Worm (Caenorhabditis elegans) whole organism, L3 larva: ENCODE data around the gene H25P19.1.

Experiments
- aly-2 ChIP-seq: fragments of 150-350 bp; optimal IDR thresholded peaks from 2 replicates; lab custom pipeline; 2014; ENCODE audit warnings: missing biosample characterization, missing genetic modification characterization
- ceh-82 ChIP-seq: fragments of 150-350 bp; optimal IDR thresholded peaks from 2 replicates; lab custom pipeline; 2014; ENCODE audit warnings: missing biosample characterization, missing genetic modification characterization
- nhr-11 ChIP-seq: fragments of 150-350 bp; optimal IDR thresholded peaks from 2 replicates; lab custom pipeline; 2014; ENCODE audit warnings: missing biosample characterization, missing genetic modification characterization
- nhr-43 ChIP-seq: sonication (generic microtip); optimal IDR thresholded peaks from 2 replicates; lab custom pipeline; 2016; ENCODE audit warnings: mild to moderate bottlenecking, missing genetic modification characterization, missing compliant biosample characterization; ENCODE audit not compliant: poor library complexity, severe bottlenecking

DNA sequence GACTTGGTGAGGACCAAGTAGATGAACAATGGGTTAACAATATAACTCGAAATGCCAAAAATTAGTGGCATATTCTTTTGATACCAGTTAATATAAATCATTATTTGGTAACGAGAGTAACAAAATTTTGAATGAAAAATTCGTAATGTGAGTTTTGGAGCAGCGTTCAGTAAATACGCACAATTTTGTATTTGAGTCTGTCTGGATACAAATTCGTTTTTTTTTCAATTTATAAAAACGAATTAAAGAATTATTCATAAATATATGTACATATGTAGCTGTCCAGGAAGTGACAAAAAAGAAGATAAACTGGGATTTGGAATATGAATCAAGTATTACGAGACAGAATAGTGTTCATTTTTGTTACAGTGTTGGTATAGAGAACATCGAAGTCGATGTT is 34.5 kb upstream of the H25P19.1 start, which contains the start of gene srj-5:
- no peak for TF ChIP-seq nhr-11 (tag; lab: Kevin White, UChicago)
- no peak for TF ChIP-seq ceh-82 (tag; lab: Kevin White, UChicago)
- TF ChIP-seq nhr-43 (tag; lab: Kevin White, UChicago) = no peak
- TF ChIP-seq aly-2 (tag; lab: Kevin White, UChicago) = no peak
